Fruit fly (Drosophila melanogaster): Measurements from ENCODE around the gene Elp1.
A peak's percentile ranks its signal among the peaks of the same experiment; 100 is the strongest.

The Elp1 gene

DNA sequence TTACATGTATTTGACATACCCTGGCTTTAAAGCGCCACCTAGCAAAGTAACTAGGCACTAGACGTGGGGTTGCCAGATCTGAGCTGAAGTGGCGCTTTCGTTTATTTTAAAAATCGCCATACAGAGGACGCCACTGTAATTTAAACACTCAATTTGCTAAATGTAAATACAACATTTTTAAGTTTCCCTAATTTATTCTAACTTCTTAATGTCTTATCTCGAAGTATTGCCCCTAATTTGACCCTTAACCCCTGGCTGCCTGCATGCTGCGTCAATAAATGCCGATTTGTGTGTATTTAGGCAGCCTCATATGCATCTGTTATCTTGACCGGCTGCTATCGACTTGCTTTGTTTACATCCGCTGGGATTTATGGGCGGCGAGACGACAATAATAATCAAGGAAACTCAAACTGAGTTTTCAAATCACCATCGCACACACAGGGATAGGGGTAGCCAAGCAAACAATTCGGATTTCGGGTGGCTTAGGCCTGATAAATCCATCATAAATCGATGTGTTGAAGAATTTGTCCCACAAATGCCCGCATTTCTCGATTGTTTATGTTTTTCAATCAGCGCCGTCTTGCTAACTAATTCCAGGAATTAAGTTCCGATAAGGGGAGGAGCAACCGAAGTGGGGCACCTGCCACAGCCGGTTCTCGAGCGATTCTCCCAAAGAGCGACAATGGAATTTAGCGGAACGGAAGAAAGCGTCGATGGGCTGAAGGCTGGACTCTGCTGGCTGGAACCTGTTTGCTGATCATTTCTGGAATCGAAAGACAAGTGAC is 37.3 kb upstream of the Elp1 start (continued):
- peak; percentile 67; the same call in 2 of the 3 replicates for TF ChIP-seq Mrtf (GFP tag; IDR thresholded peaks at IDR 0.05)
- peak; percentile 32 for TF ChIP-seq CG18619 (GFP tag; optimal IDR thresholded peaks at IDR 0.05)
- TF ChIP-seq Nf-YC (tag; optimal IDR thresholded peaks at IDR 0.05): peak; percentile 48
- TF ChIP-seq kni (GFP tag; optimal IDR thresholded peaks at IDR 0.05): peak; percentile 19
- TF ChIP-seq Pdp1 (GFP tag; optimal IDR thresholded peaks at IDR 0.05): peak; percentile 6 to 70
- TF ChIP-seq pb (GFP tag; optimal IDR thresholded peaks at IDR 0.05): no peak
- no peak for TF ChIP-seq fru (optimal IDR thresholded peaks at IDR 0.05)
- peak; percentile 15 for TF ChIP-seq CG13894 (tag; optimal IDR thresholded peaks at IDR 0.05)
- no peak for TF ChIP-seq CG8478 (optimal IDR thresholded peaks at IDR 0.05)
- TF ChIP-seq esg (GFP tag; conservative IDR thresholded peaks at IDR 0.05): peak; percentile 42; the same call in 1 of the 2 replicates
- 0 out of 2 replicates have a peak, but pooled peaks have one; percentile 21 for TF ChIP-seq CG6272 (GFP tag; IDR thresholded peaks at IDR 0.05)
- no peak for TF ChIP-seq Oaz (GFP tag; IDR thresholded peaks at IDR 0.05)
- no peak for TF ChIP-seq CG11696 (GFP tag; IDR thresholded peaks at IDR 0.05)
- TF ChIP-seq Bdp1 (GFP tag; optimal IDR thresholded peaks at IDR 0.05): peak; percentile 35
- TF ChIP-seq CG13624 (GFP tag; optimal IDR thresholded peaks at IDR 0.05): peak; percentile 63
- TF ChIP-seq Bgb (GFP tag; IDR thresholded peaks at IDR 0.05; ENCODE audit: partially characterized antibody): peak; percentile 84
- TF ChIP-seq CG8944 (GFP tag; optimal IDR thresholded peaks at IDR 0.05): peak; percentile 72
- TF ChIP-seq Xbp1 (GFP tag; optimal IDR thresholded peaks at IDR 0.05): peak; percentile 85
- TF ChIP-seq stc (GFP tag; IDR thresholded peaks at IDR 0.05): peak; percentile 9; the same call in 1 of the 2 replicates
- TF ChIP-seq Ets65A (GFP tag): peak; percentile 98
- peak; percentile 65 for TF ChIP-seq CG4854 (GFP tag; optimal IDR thresholded peaks at IDR 0.05)
- peak; percentile 45; the same call in 1 of the 2 replicates for TF ChIP-seq Nf-YA (GFP tag; IDR thresholded peaks at IDR 0.05)
- TF ChIP-seq vvl (GFP tag; IDR thresholded peaks at IDR 0.05): peak; percentile 82
- TF ChIP-seq CG15601 (tag; optimal IDR thresholded peaks at IDR 0.05): peak; percentile 46
- TF ChIP-seq crc (GFP tag; optimal IDR thresholded peaks at IDR 0.05): no peak
- peak; percentile 72 for TF ChIP-seq E2f1 (GFP tag; IDR thresholded peaks at IDR 0.05)
- TF ChIP-seq HLHmδ (GFP tag; optimal IDR thresholded peaks at IDR 0.05): no peak
- TF ChIP-seq CG18011 (GFP tag; optimal IDR thresholded peaks at IDR 0.05): no peak
- TF ChIP-seq Nf-YB (GFP tag; optimal IDR thresholded peaks at IDR 0.05): no peak
- peak; percentile 76 for TF ChIP-seq az2 (GFP tag; optimal IDR thresholded peaks at IDR 0.05)
- TF ChIP-seq CG5180 (GFP tag; optimal IDR thresholded peaks at IDR 0.05): no peak
- TF ChIP-seq CG43689 (GFP tag; IDR thresholded peaks at IDR 0.05): no peak
- TF ChIP-seq gcm2 (GFP tag; optimal IDR thresholded peaks at IDR 0.05): peak; percentile 41
- peak; percentile 33 for TF ChIP-seq lab (GFP tag; optimal IDR thresholded peaks at IDR 0.05)
- 0 out of 2 replicates have a peak, but pooled peaks have one; percentile 31 for TF ChIP-seq gt (GFP tag; IDR thresholded peaks at IDR 0.05)
- TF ChIP-seq CG7271 (tag; optimal IDR thresholded peaks at IDR 0.05): no peak
- TF ChIP-seq PHDP (tag; optimal IDR thresholded peaks at IDR 0.05): peak; percentile 60
- TF ChIP-seq Usf (GFP tag; optimal IDR thresholded peaks at IDR 0.05): no peak
- TF ChIP-seq aop (GFP tag; IDR thresholded peaks at IDR 0.05): no peak
- TF ChIP-seq fd64A (GFP tag; optimal IDR thresholded peaks at IDR 0.05): no peak
- TF ChIP-seq CG1832 (GFP tag; optimal IDR thresholded peaks at IDR 0.05): no peak
- TF ChIP-seq Sin3A (optimal IDR thresholded peaks at IDR 0.05): no peak
- TF ChIP-seq CG11504 (tag; optimal IDR thresholded peaks at IDR 0.05): peak; percentile 70
- TF ChIP-seq ash1 (GFP tag; optimal IDR thresholded peaks at IDR 0.05): no peak
- peak; percentile 82 for TF ChIP-seq Myb (GFP tag; optimal IDR thresholded peaks at IDR 0.05)
- TF ChIP-seq CG17912 (GFP tag; optimal IDR thresholded peaks at IDR 0.05): no peak
- TF ChIP-seq CG15696 (tag; optimal IDR thresholded peaks at IDR 0.05): peak; percentile 78
- peak; percentile 15 for TF ChIP-seq CG10654 (GFP tag; optimal IDR thresholded peaks at IDR 0.05)
- no peak for TF ChIP-seq CG31365 (tag; optimal IDR thresholded peaks at IDR 0.05)
- TF ChIP-seq CG15073 (GFP tag; optimal IDR thresholded peaks at IDR 0.05): peak; percentile 37
